Fruit fly (Drosophila melanogaster) whole organism, embryonic: ENCODE measurements around the gene E2f1.

ENCODE experiments used
- CG1024 ChIP-seq: fragments of 200-800 bp; sonication (Bioruptor generic); IDR thresholded peaks from 2 replicates; pipeline ENCODE4 v1.3.6; 2022; ENCODE audit warnings: missing biosample characterization, missing genetic modification characterization
- CG10267 ChIP-seq: fragments of 200-800 bp; sonication (Bioruptor generic); optimal IDR thresholded peaks from 2 replicates; lab custom pipeline; 2018; ENCODE audit warnings: missing biosample characterization, mild to moderate bottlenecking, missing genetic modification characterization, moderate library complexity
- CG10565 ChIP-seq: fragments of 200-800 bp; sonication (Bioruptor generic); optimal IDR thresholded peaks from 3 replicates; lab custom pipeline; 2016; ENCODE audit warnings: missing biosample characterization, mild to moderate bottlenecking, missing genetic modification characterization
- CG11560 ChIP-seq: fragments of 200-800 bp; sonication (Bioruptor generic); IDR thresholded peaks from 3 replicates; pipeline ENCODE4 v1.3.6; 2022; ENCODE audit warnings: missing biosample characterization, missing genetic modification characterization
- CG11695 ChIP-seq: fragments of 200-800 bp; sonication (Bioruptor generic); IDR thresholded peaks from 3 replicates; pipeline ENCODE4 v1.3.6; 2022; ENCODE audit warnings: missing biosample characterization, missing genetic modification characterization
- CG14860 ChIP-seq: fragments of 200-800 bp; sonication (Bioruptor generic); IDR thresholded peaks from 3 replicates; pipeline ENCODE4 v1.3.6; 2022; ENCODE audit warnings: missing biosample characterization, missing genetic modification characterization; ENCODE audit not compliant: partially characterized antibody
- CG15269 ChIP-seq: fragments of 200-800 bp; sonication (Bioruptor generic); optimal IDR thresholded peaks from 2 replicates; lab custom pipeline; 2018; ENCODE audit warnings: missing biosample characterization, mild to moderate bottlenecking, missing genetic modification characterization, moderate library complexity
- CG17328 ChIP-seq: fragments of 200-800 bp; sonication (Bioruptor generic); IDR thresholded peaks from 2 replicates; pipeline ENCODE4 v1.3.6; 2022; ENCODE audit warnings: missing biosample characterization, missing genetic modification characterization
- CG17802 ChIP-seq: fragments of 200-800 bp; sonication (Bioruptor generic); optimal IDR thresholded peaks from 2 replicates; lab custom pipeline; 2018; ENCODE audit warnings: missing biosample characterization, mild to moderate bottlenecking, missing genetic modification characterization, moderate library complexity
- CG1792 ChIP-seq: fragments of 200-800 bp; sonication (Bioruptor generic); optimal IDR thresholded peaks from 2 replicates; lab custom pipeline; 2016; ENCODE audit warnings: missing biosample characterization, missing genetic modification characterization
- CG2202 ChIP-seq: fragments of 200-800 bp; sonication (Bioruptor generic); optimal IDR thresholded peaks from 2 replicates; lab custom pipeline; 2018; ENCODE audit warnings: missing biosample characterization, mild to moderate bottlenecking, missing genetic modification characterization
- CG31441 ChIP-seq: fragments of 200-800 bp; sonication (Bioruptor generic); IDR thresholded peaks from 2 replicates; pipeline ENCODE4 v1.3.6; 2022; ENCODE audit warnings: missing biosample characterization, missing genetic modification characterization
- CG32532 ChIP-seq: fragments of 200-800 bp; sonication (Bioruptor generic); IDR thresholded peaks from 2 replicates; pipeline ENCODE4 v1.3.6; 2022; ENCODE audit warnings: missing biosample characterization, missing genetic modification characterization
- CG3281 ChIP-seq: fragments of 200-800 bp; sonication (Bioruptor generic); optimal IDR thresholded peaks from 3 replicates; lab custom pipeline; 2017; ENCODE audit warnings: missing biosample characterization, mild to moderate bottlenecking, missing genetic modification characterization
- CG34422 ChIP-seq: fragments of 200-800 bp; sonication (Bioruptor generic); IDR thresholded peaks from 3 replicates; pipeline ENCODE4 v1.3.6; 2022; ENCODE audit warnings: missing biosample characterization, missing genetic modification characterization
- CG6654 ChIP-seq: fragments of 200-800 bp; sonication (Bioruptor generic); optimal IDR thresholded peaks from 2 replicates; lab custom pipeline; 2017; ENCODE audit warnings: missing biosample characterization, mild to moderate bottlenecking, missing genetic modification characterization
- CG6765 ChIP-seq: fragments of 200-800 bp; sonication (Bioruptor generic); optimal IDR thresholded peaks from 3 replicates; lab custom pipeline; 2017; ENCODE audit warnings: missing biosample characterization, mild to moderate bottlenecking, missing genetic modification characterization
- CG9609 ChIP-seq: fragments of 200-800 bp; sonication (Bioruptor generic); optimal IDR thresholded peaks from 3 replicates; lab custom pipeline; 2016; ENCODE audit warnings: missing biosample characterization, missing genetic modification characterization
- CG9932 ChIP-seq: fragments of 200-800 bp; sonication (Bioruptor generic); IDR thresholded peaks from 2 replicates; pipeline ENCODE4 v1.3.6; 2022; ENCODE audit warnings: missing biosample characterization, missing genetic modification characterization
- CrebB ChIP-seq: fragments of 200-800 bp; sonication (Bioruptor generic); optimal IDR thresholded peaks from 3 replicates; lab custom pipeline; 2018; ENCODE audit warnings: missing biosample characterization, mild to moderate bottlenecking, missing genetic modification characterization
- D19A ChIP-seq: fragments of 200-800 bp; optimal IDR thresholded peaks from 3 replicates; lab custom pipeline; 2019; ENCODE audit warnings: missing biosample characterization, mild to moderate bottlenecking, missing genetic modification characterization, moderate library complexity
- Dek ChIP-seq: fragments of 200-800 bp; sonication (Bioruptor generic); optimal IDR thresholded peaks from 3 replicates; lab custom pipeline; 2019; ENCODE audit warnings: missing biosample characterization, mild to moderate bottlenecking, missing genetic modification characterization, moderate library complexity
- Hr39 ChIP-seq: fragments of >200 bp; optimal IDR thresholded peaks from 2 replicates; lab custom pipeline; 2017
- Hr51 ChIP-seq, 2 experiments: fragments of 200-800 bp; sonication (Bioruptor generic); optimal IDR thresholded peaks; 2 replicates in 1 of 2; 3 replicates in 1 of 2; lab custom pipeline; 2016 to 2018; ENCODE audit warnings: missing biosample characterization in 2 of 2, missing genetic modification characterization in 2 of 2, mild to moderate bottlenecking in 1 of 2, moderate library complexity in 1 of 2
- Hr78 ChIP-seq, 2 experiments: fragments of 200-800 bp in 1 of 2; fragments of >200 bp in 1 of 2; sonication (Bioruptor generic) in 1 of 2; optimal IDR thresholded peaks; 2 replicates each; lab custom pipeline; 2017 to 2019; ENCODE audit warnings: missing biosample characterization in 2 of 2, missing genetic modification characterization in 2 of 2, mild to moderate bottlenecking in 1 of 2, moderate library complexity in 1 of 2
- MTF-1 ChIP-seq: fragments of 200-800 bp; sonication (Bioruptor generic); optimal IDR thresholded peaks from 2 replicates; lab custom pipeline; 2018; ENCODE audit warnings: missing biosample characterization, mild to moderate bottlenecking, missing genetic modification characterization, borderline replicate concordance
- Max ChIP-seq: fragments of 200-800 bp; sonication (Bioruptor generic); optimal IDR thresholded peaks from 2 replicates; lab custom pipeline; 2016; ENCODE audit warnings: missing biosample characterization, mild to moderate bottlenecking, missing genetic modification characterization
- Nf-YA ChIP-seq: fragments of 200-800 bp; sonication (Bioruptor generic); IDR thresholded peaks from 2 replicates; pipeline ENCODE4 v1.3.6; 2022; ENCODE audit warnings: missing biosample characterization, missing genetic modification characterization
- PHDP ChIP-seq: fragments of 200-800 bp; sonication (Bioruptor generic); optimal IDR thresholded peaks from 3 replicates; lab custom pipeline; 2018; ENCODE audit warnings: missing biosample characterization, mild to moderate bottlenecking, missing genetic modification characterization, moderate library complexity
- Poxn ChIP-seq: fragments of 200-800 bp; sonication (Bioruptor generic); IDR thresholded peaks from 2 replicates; pipeline ENCODE4 v1.3.6; 2022; ENCODE audit warnings: missing biosample characterization, missing genetic modification characterization
- Sin3A ChIP-seq: fragments of >200 bp; optimal IDR thresholded peaks from 2 replicates; lab custom pipeline; 2018
- Six4 ChIP-seq: fragments of 200-800 bp; sonication (Bioruptor generic); optimal IDR thresholded peaks from 2 replicates; lab custom pipeline; 2016; ENCODE audit warnings: missing biosample characterization, missing genetic modification characterization
- bcd ChIP-seq: fragments of 200-800 bp; sonication (Bioruptor generic); optimal IDR thresholded peaks from 2 replicates; lab custom pipeline; 2017; ENCODE audit warnings: missing biosample characterization, mild to moderate bottlenecking, missing genetic modification characterization
- crol ChIP-seq: fragments of 200-800 bp; sonication (Bioruptor generic); IDR thresholded peaks from 2 replicates; pipeline ENCODE4 v1.3.6; 2022; ENCODE audit warnings: missing biosample characterization, missing genetic modification characterization
- dmrt11E ChIP-seq: fragments of 200-800 bp; sonication (Bioruptor generic); optimal IDR thresholded peaks from 3 replicates; lab custom pipeline; 2018; ENCODE audit warnings: missing biosample characterization, mild to moderate bottlenecking, missing genetic modification characterization, moderate library complexity
- emc ChIP-seq: fragments of 200-800 bp; sonication (Bioruptor generic); optimal IDR thresholded peaks from 2 replicates; lab custom pipeline; 2016; ENCODE audit warnings: missing biosample characterization, missing genetic modification characterization
- ewg ChIP-seq: fragments of 200-800 bp; sonication (Bioruptor generic); optimal IDR thresholded peaks from 3 replicates; lab custom pipeline; 2017; ENCODE audit warnings: mild to moderate bottlenecking, missing biosample characterization, missing genetic modification reagents, missing genetic modification characterization
- gsb ChIP-seq: fragments of 200-800 bp; sonication (Bioruptor generic); IDR thresholded peaks from 2 replicates; pipeline ENCODE4 v1.3.6; 2022; ENCODE audit warnings: missing biosample characterization, missing genetic modification characterization
- gt ChIP-seq: fragments of 200-800 bp; sonication (Bioruptor generic); IDR thresholded peaks from 2 replicates; pipeline ENCODE4 v1.3.6; 2022; ENCODE audit warnings: missing biosample characterization, missing genetic modification characterization
- her ChIP-seq: fragments of 200-800 bp; sonication (Bioruptor generic); optimal IDR thresholded peaks from 2 replicates; lab custom pipeline; 2016; ENCODE audit warnings: missing biosample characterization, missing genetic modification characterization
- ind ChIP-seq: fragments of 200-800 bp; sonication (Bioruptor generic); optimal IDR thresholded peaks from 3 replicates; lab custom pipeline; 2016; ENCODE audit warnings: missing biosample characterization, missing genetic modification characterization
- klu ChIP-seq: fragments of 200-800 bp; sonication (Bioruptor generic); IDR thresholded peaks from 2 replicates; pipeline ENCODE4 v1.3.6; 2022; ENCODE audit warnings: missing biosample characterization, missing genetic modification characterization
- nom ChIP-seq: fragments of 200-800 bp; sonication (Bioruptor generic); optimal IDR thresholded peaks from 2 replicates; lab custom pipeline; 2017; ENCODE audit warnings: missing biosample characterization, missing genetic modification characterization, mild to moderate bottlenecking, moderate library complexity, missing genetic modification reagents
- org-1 ChIP-seq: fragments of 200-800 bp; sonication (Bioruptor generic); optimal IDR thresholded peaks from 2 replicates; lab custom pipeline; 2017; ENCODE audit warnings: missing biosample characterization, missing genetic modification characterization
- pb ChIP-seq: fragments of 200-800 bp; sonication (Bioruptor generic); optimal IDR thresholded peaks from 3 replicates; lab custom pipeline; 2016; ENCODE audit warnings: missing biosample characterization, missing genetic modification characterization
- schlank ChIP-seq: fragments of 200-800 bp; sonication (Bioruptor generic); optimal IDR thresholded peaks from 2 replicates; lab custom pipeline; 2018; ENCODE audit warnings: missing biosample characterization, mild to moderate bottlenecking, missing genetic modification characterization
- sens ChIP-seq: fragments of 200-800 bp; sonication (Bioruptor generic); peaks from one replicate; lab custom pipeline; 2016; ENCODE audit warnings: missing biosample characterization, missing genetic modification characterization
- sisA ChIP-seq: fragments of 200-800 bp; sonication (Bioruptor generic); IDR thresholded peaks from 2 replicates; pipeline ENCODE4 v1.3.6; 2022; ENCODE audit warnings: missing biosample characterization, missing genetic modification characterization
- tgo ChIP-seq: fragments of 200-800 bp; sonication (Bioruptor generic); IDR thresholded peaks from 3 replicates; pipeline ENCODE4 v1.3.6; 2022; ENCODE audit warnings: missing biosample characterization, missing genetic modification characterization
- tx ChIP-seq: fragments of 200-800 bp; sonication (Bioruptor generic); optimal IDR thresholded peaks from 2 replicates; lab custom pipeline; 2016; ENCODE audit warnings: missing biosample characterization, missing genetic modification characterization
- z ChIP-seq: fragments of 200-800 bp; sonication (Bioruptor generic); IDR thresholded peaks from 3 replicates; pipeline ENCODE4 v1.3.6; 2022; ENCODE audit warnings: missing biosample characterization, missing genetic modification characterization
- zen ChIP-seq: fragments of 200-800 bp; sonication (Bioruptor generic); optimal IDR thresholded peaks from 3 replicates; lab custom pipeline; 2018; ENCODE audit warnings: missing biosample characterization, mild to moderate bottlenecking, missing genetic modification characterization, moderate library complexity
- zfh2 ChIP-seq: fragments of 200-800 bp; sonication (Bioruptor generic); optimal IDR thresholded peaks from 2 replicates; lab custom pipeline; 2016; ENCODE audit warnings: missing biosample characterization, missing genetic modification characterization

E2f1 gene

DNA sequence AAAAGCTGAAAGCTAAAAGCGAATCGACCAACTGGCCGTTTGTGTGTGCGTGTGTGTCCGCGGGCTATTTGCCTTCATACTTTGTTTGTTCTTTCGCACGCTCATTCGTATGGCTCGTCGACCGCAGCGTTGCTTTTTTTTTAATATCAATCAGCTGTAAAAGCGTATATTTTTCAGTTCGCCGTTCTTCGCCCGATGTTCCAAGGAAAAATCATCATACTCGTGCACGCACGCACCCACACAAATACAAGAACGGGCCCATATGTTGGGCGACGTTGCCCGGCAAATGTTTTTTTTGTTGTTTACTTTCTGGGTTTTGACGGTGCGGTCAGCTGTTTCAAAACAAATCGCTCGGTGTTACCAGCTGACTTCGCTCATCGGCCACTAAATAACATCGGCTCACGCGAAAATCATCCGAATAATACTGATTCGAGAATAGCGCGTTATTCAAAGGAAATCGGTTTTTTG is at the start of gene E2f1 (continued):
- peak; percentile 54 for TF ChIP-seq CG10267 (tag; lab: Kevin White, UChicago)
- TF ChIP-seq schlank (tag; lab: Kevin White, UChicago): no peak
- TF ChIP-seq D19A (tag; lab: Kevin White, UChicago): peak; percentile 8
- TF ChIP-seq pb (GFP tag; lab: Kevin White, UChicago): no peak
- peak; percentile 4 for TF ChIP-seq Dek
- TF ChIP-seq CrebB: peak; percentile 40
- TF ChIP-seq MTF-1 (GFP tag; lab: Kevin White, UChicago): peak; percentile 30
- TF ChIP-seq CG9609: no peak
- no peak for TF ChIP-seq Hr78 (GFP tag; optimal IDR thresholded peaks at IDR 0.05; lab: Kevin White, UChicago)
- TF ChIP-seq z (GFP tag; lab: Robert Waterston, UW): no peak
- peak; percentile 33 for TF ChIP-seq PHDP
- peak; percentile 16 for TF ChIP-seq zen (tag; lab: Kevin White, UChicago)
- TF ChIP-seq CG1024 (GFP tag; lab: Robert Waterston, UW): no peak
- no peak for TF ChIP-seq crol (GFP tag; lab: Robert Waterston, UW)
- no peak for TF ChIP-seq tgo
- TF ChIP-seq CG32532: no peak
- no peak for TF ChIP-seq tx
- peak; percentile 5 for TF ChIP-seq org-1 (GFP tag; lab: Kevin White, UChicago)
- no peak for TF ChIP-seq CG11560 (tag; lab: Robert Waterston, UW)
- peak; percentile 31 for TF ChIP-seq Max (GFP tag; lab: Kevin White, UChicago)
- no peak for TF ChIP-seq dmrt11E
- TF ChIP-seq gsb: no peak
- no peak for TF ChIP-seq CG6765 (GFP tag; lab: Kevin White, UChicago)
- no peak for TF ChIP-seq zfh2 (GFP tag; lab: Kevin White, UChicago)
- no peak for TF ChIP-seq CG2202 (tag; lab: Kevin White, UChicago)
- no peak for TF ChIP-seq CG11695 (GFP tag; lab: Robert Waterston, UW)
- TF ChIP-seq Sin3A (lab: Kevin White, UChicago): peak; percentile 41
- no peak for TF ChIP-seq ind (GFP tag; lab: Kevin White, UChicago)
- TF ChIP-seq CG10565 (GFP tag; lab: Kevin White, UChicago): no peak
- TF ChIP-seq sisA (GFP tag; lab: Robert Waterston, UW): no peak
- no peak for TF ChIP-seq CG17328
- TF ChIP-seq CG3281: no peak
- peak; percentile 50; the same call in 1 of the 3 replicates for TF ChIP-seq CG14860
- no peak for TF ChIP-seq emc
- no peak for TF ChIP-seq CG6654
- TF ChIP-seq gt (GFP tag; lab: Robert Waterston, UW): no peak
- TF ChIP-seq her (GFP tag; lab: Kevin White, UChicago): no peak
- no peak for TF ChIP-seq bcd (GFP tag; lab: Kevin White, UChicago)
- no peak for TF ChIP-seq CG31441
- no peak for TF ChIP-seq Nf-YA (GFP tag; lab: Robert Waterston, UW)
- peak; percentile 80; the same call in 2 of the 3 replicates for TF ChIP-seq CG34422 (GFP tag; lab: Robert Waterston, UW)
- no peak for TF ChIP-seq Poxn (GFP tag; lab: Robert Waterston, UW)
- no peak for TF ChIP-seq Six4 (GFP tag; lab: Kevin White, UChicago)
- no peak for TF ChIP-seq CG17802
- TF ChIP-seq Hr51 (GFP tag; optimal IDR thresholded peaks at IDR 0.05; lab: Kevin White, UChicago): peak in 1 of 2 experiments; percentile 2
- TF ChIP-seq CG9932 (GFP tag; lab: Robert Waterston, UW): no peak
- no peak for TF ChIP-seq Hr39 (lab: Kevin White, UChicago)
- no peak for TF ChIP-seq nom (GFP tag; lab: Kevin White, UChicago)
- no peak for TF ChIP-seq klu (GFP tag; lab: Robert Waterston, UW)
- TF ChIP-seq CG1792 (GFP tag; lab: Kevin White, UChicago): no peak
- TF ChIP-seq ewg: no peak
- peak; percentile 83 for TF ChIP-seq sens (GFP tag; lab: Kevin White, UChicago)
- no peak for TF ChIP-seq CG15269
